Fruit fly (Drosophila melanogaster): ENCODE data around the gene mtDNA-helicase.
A peak's percentile ranks its signal among the peaks of the same experiment; 100 is the strongest.

Gene mtDNA-helicase

dm6 chr2L:9911783-9912182 lies 18.5 kb upstream of the mtDNA-helicase start (continued):
- no peak for TF ChIP-seq CG7271 (tag; optimal IDR thresholded peaks at IDR 0.05)
- no peak for TF ChIP-seq CG9797 (GFP tag; optimal IDR thresholded peaks at IDR 0.05)
- no peak for TF ChIP-seq Stat92E (GFP tag; optimal IDR thresholded peaks at IDR 0.05)
- TF ChIP-seq slbo (GFP tag; IDR thresholded peaks at IDR 0.05), result peak; percentile 74
- TF ChIP-seq Med (GFP tag), result peak; percentile 90
- no peak for TF ChIP-seq Atf3 (GFP tag; optimal IDR thresholded peaks at IDR 0.05)
- no peak for TF ChIP-seq CG11085 (GFP tag; IDR thresholded peaks at IDR 0.05)
- TF ChIP-seq Hr3 (GFP tag; optimal IDR thresholded peaks at IDR 0.05), result no peak
- peak; percentile 31 for TF ChIP-seq CG18619 (GFP tag; optimal IDR thresholded peaks at IDR 0.05)
- no peak for TF ChIP-seq Hey (tag; optimal IDR thresholded peaks at IDR 0.05)
- no peak for TF ChIP-seq Dfd (GFP tag; optimal IDR thresholded peaks at IDR 0.05)
- no peak for TF ChIP-seq pita (GFP tag; optimal IDR thresholded peaks at IDR 0.05)
- TF ChIP-seq fu2 (GFP tag; optimal IDR thresholded peaks at IDR 0.05), result no peak
- no peak for TF ChIP-seq Oli (tag; optimal IDR thresholded peaks at IDR 0.05)
- TF ChIP-seq gce (GFP tag; IDR thresholded peaks at IDR 0.05), result no peak
- TF ChIP-seq Trl (optimal IDR thresholded peaks at IDR 0.05), result no peak
- TF ChIP-seq Trl (GFP tag; optimal IDR thresholded peaks at IDR 0.05), result peak; percentile 38
- no peak for TF ChIP-seq h (optimal IDR thresholded peaks at IDR 0.05)
- TF ChIP-seq shn (GFP tag; optimal IDR thresholded peaks at IDR 0.05), result no peak
- TF ChIP-seq CG4328 (GFP tag; optimal IDR thresholded peaks at IDR 0.05), result no peak
- no peak for TF ChIP-seq CG6791 (GFP tag; IDR thresholded peaks at IDR 0.05; ENCODE audit: partially characterized antibody)
- TF ChIP-seq ERR (GFP tag; optimal IDR thresholded peaks at IDR 0.05), result no peak
- no peak for TF ChIP-seq CG4730 (GFP tag; IDR thresholded peaks at IDR 0.05)
- no peak for TF ChIP-seq HmgZ (tag; optimal IDR thresholded peaks at IDR 0.05)
- no peak for TF ChIP-seq oc (tag; optimal IDR thresholded peaks at IDR 0.05)
- no peak for TF ChIP-seq dimm (GFP tag; IDR thresholded peaks at IDR 0.05)
- peak; percentile 39 for TF ChIP-seq tin (GFP tag; optimal IDR thresholded peaks at IDR 0.05)
- no peak for TF ChIP-seq ash1 (GFP tag; optimal IDR thresholded peaks at IDR 0.05)
- no peak for TF ChIP-seq CG2875 (GFP tag; optimal IDR thresholded peaks at IDR 0.05)
- peak; percentile 88 for TF ChIP-seq CG3995 (GFP tag; optimal IDR thresholded peaks at IDR 0.05)
- no peak for TF ChIP-seq br (optimal IDR thresholded peaks at IDR 0.05)
- TF ChIP-seq nmo (GFP tag; optimal IDR thresholded peaks at IDR 0.05), result no peak
- peak; percentile 38; the same call in 1 of the 2 replicates for TF ChIP-seq HLH3B (GFP tag; IDR thresholded peaks at IDR 0.05)
- no peak for TF ChIP-seq Nf-YB (GFP tag; optimal IDR thresholded peaks at IDR 0.05)
- TF ChIP-seq vnd (GFP tag; IDR thresholded peaks at IDR 0.05; ENCODE audit: partially characterized antibody), result no peak
- TF ChIP-seq CG6765 (GFP tag; optimal IDR thresholded peaks at IDR 0.05), result no peak
- no peak for TF ChIP-seq Sox102F (GFP tag; optimal IDR thresholded peaks at IDR 0.05)
- TF ChIP-seq CG10321 (GFP tag; IDR thresholded peaks at IDR 0.05), result no peak
- no peak for TF ChIP-seq CG6272 (GFP tag; IDR thresholded peaks at IDR 0.05)
- TF ChIP-seq Dp (GFP tag; optimal IDR thresholded peaks at IDR 0.05), result no peak
- TF ChIP-seq Spps (tag; optimal IDR thresholded peaks at IDR 0.05), result no peak
- TF ChIP-seq CG10979 (tag; optimal IDR thresholded peaks at IDR 0.05), result no peak
- TF ChIP-seq ken (GFP tag; IDR thresholded peaks at IDR 0.05), result peak; percentile 26; the same call in 1 of the 3 replicates
- TF ChIP-seq stc (GFP tag; IDR thresholded peaks at IDR 0.05), result no peak
- TF ChIP-seq CG7839 (tag; optimal IDR thresholded peaks at IDR 0.05), result peak; percentile 25
- no peak for TF ChIP-seq Chrac-16 (GFP tag; optimal IDR thresholded peaks at IDR 0.05)
- TF ChIP-seq CG43689 (GFP tag; IDR thresholded peaks at IDR 0.05), result no peak
- TF ChIP-seq CTCF (GFP tag; optimal IDR thresholded peaks at IDR 0.05), result no peak
- no peak for TF ChIP-seq CG3726 (GFP tag; IDR thresholded peaks at IDR 0.05)
- TF ChIP-seq zfh2 (GFP tag; optimal IDR thresholded peaks at IDR 0.05), result peak; percentile 31
- TF ChIP-seq E2f2 (GFP tag; IDR thresholded peaks at IDR 0.05), result no peak; the same call in 1 of the 2 replicates
- TF ChIP-seq Myb (GFP tag; optimal IDR thresholded peaks at IDR 0.05), result peak; percentile 1
- TF ChIP-seq bbx (GFP tag; IDR thresholded peaks at IDR 0.05; ENCODE audit: partially characterized antibody), result no peak
- TF ChIP-seq Fer1 (GFP tag; optimal IDR thresholded peaks at IDR 0.05), result no peak

Data from whole organism, embryonic.